Fruit fly (Drosophila melanogaster) whole organism, wandering third instar larva: Measurements from ENCODE around the gene Cep97.
A peak's percentile ranks its signal among the peaks of the same experiment; 100 is the strongest.

Source experiments
- Dfd ChIP-seq: fragments of >200 bp; optimal IDR thresholded peaks from 2 replicates; lab custom pipeline; 2017; ENCODE audit warnings: missing biosample characterization, missing genetic modification characterization
- Dif ChIP-seq: fragments of 200-275, 200-300 bp; sonication (Bioruptor generic); optimal IDR thresholded peaks from 2 replicates; lab custom pipeline; 2018; ENCODE audit warnings: missing biosample characterization, missing genetic modification characterization; ENCODE audit not compliant: partially characterized antibody
- HLH106 ChIP-seq: fragments of 200-800 bp; optimal IDR thresholded peaks from 3 replicates; lab custom pipeline; 2019; ENCODE audit warnings: missing biosample characterization, mild to moderate bottlenecking, missing genetic modification characterization, moderate library complexity
- N ChIP-seq: fragments of >200 bp; optimal IDR thresholded peaks from 2 replicates; lab custom pipeline; 2018; ENCODE audit warnings: missing biosample characterization, missing external identifiers, missing genetic modification characterization
- brk ChIP-seq: fragments of 200-800 bp; sonication (Bioruptor generic); optimal IDR thresholded peaks from 2 replicates; lab custom pipeline; 2016; ENCODE audit warnings: missing biosample characterization, mild to moderate bottlenecking, missing genetic modification characterization
- rgr ChIP-seq: fragments of 200-800 bp; sonication (Bioruptor generic); optimal IDR thresholded peaks from 3 replicates; lab custom pipeline; 2016; ENCODE audit warnings: missing biosample characterization, mild to moderate bottlenecking, missing genetic modification characterization
- usp ChIP-seq: fragments of >200 bp; optimal IDR thresholded peaks from 2 replicates; lab custom pipeline; 2017; ENCODE audit warnings: missing biosample characterization, missing genetic modification characterization
- woc ChIP-seq: sonication (Bioruptor generic); optimal IDR thresholded peaks from 2 replicates; lab custom pipeline; 2016; ENCODE audit warnings: missing biosample characterization, mild to moderate bottlenecking, missing genetic modification characterization

dm6 chr2L:3844135-3844534 is 23.4 kb upstream of the Cep97 start:
- TF ChIP-seq N (no peak), rgr (GFP tag; lab: Kevin White, UChicago) (peak; percentile 53), woc (GFP tag; lab: Kevin White, UChicago) (no peak), Dfd (no peak), Dif (GFP tag; lab: Kevin White, UChicago) (no peak), usp (no peak), brk (GFP tag; lab: Kevin White, UChicago) (peak; percentile 10), HLH106 (no peak)
